Fruit fly (Drosophila melanogaster): Measurements from ENCODE around the gene ATPsynCF6.

DNA sequence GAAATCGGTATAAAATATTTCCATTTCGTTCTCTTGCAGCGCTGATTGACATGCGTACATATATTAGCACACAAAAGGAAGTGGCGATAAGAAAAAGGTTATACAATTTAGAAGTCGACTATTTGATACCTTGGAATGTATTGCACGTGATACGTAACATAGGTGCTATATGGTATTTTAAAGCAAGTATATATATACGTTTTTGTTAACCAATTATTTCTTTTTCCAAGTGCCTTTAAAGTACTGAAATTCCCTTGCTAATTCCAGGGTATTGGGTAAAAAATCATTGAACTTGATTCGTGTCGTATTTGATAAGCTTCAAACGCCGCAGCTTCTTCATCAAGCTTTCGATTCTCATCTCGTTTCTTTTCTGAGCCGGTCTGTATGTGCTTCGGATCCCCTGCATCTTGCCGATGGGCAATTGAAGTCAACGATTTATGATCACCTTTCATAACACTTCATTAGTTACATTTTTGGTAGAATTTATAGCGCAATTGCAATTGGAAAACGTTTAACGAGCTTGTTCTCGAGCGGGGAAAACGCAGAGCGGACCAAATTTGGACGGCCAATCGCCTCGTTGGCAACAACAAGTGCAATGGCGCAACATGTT lies 7.8 kb upstream of the ATPsynCF6 start, which contains the start of gene CG4408:
- no peak for TF ChIP-seq Hmx (GFP tag; optimal IDR thresholded peaks at IDR 0.05)
- TF ChIP-seq CG12744 (GFP tag; optimal IDR thresholded peaks at IDR 0.05): no peak
- no peak for TF ChIP-seq CG31441 (GFP tag; IDR thresholded peaks at IDR 0.05)

All from whole organism, embryonic.